Fruit fly (Drosophila melanogaster) whole organism, embryonic: ENCODE measurements around the gene Rbm13.

Source experiments
- CG11085 ChIP-seq: fragments of 200-800 bp; sonication (Bioruptor generic); IDR thresholded peaks from 2 replicates; pipeline ENCODE4 v1.3.6; 2022; ENCODE audit warnings: missing biosample characterization, missing genetic modification characterization
- CG11560 ChIP-seq: fragments of 200-800 bp; sonication (Bioruptor generic); IDR thresholded peaks from 3 replicates; pipeline ENCODE4 v1.3.6; 2022; ENCODE audit warnings: missing biosample characterization, missing genetic modification characterization
- CG12071 ChIP-seq: fragments of 200-800 bp; sonication (Bioruptor generic); optimal IDR thresholded peaks from 3 replicates; lab custom pipeline; 2018; ENCODE audit warnings: missing biosample characterization, mild to moderate bottlenecking, missing genetic modification characterization
- CG12236 ChIP-seq: fragments of 200-800 bp; sonication (Bioruptor generic); optimal IDR thresholded peaks from 2 replicates; lab custom pipeline; 2016; ENCODE audit warnings: missing biosample characterization, missing genetic modification characterization
- CG12299 ChIP-seq: fragments of 200-800 bp; sonication (Bioruptor generic); optimal IDR thresholded peaks from 2 replicates; lab custom pipeline; 2018; ENCODE audit warnings: missing biosample characterization, mild to moderate bottlenecking, missing genetic modification characterization
- CG12659 ChIP-seq: fragments of 200-800 bp; sonication (Bioruptor generic); optimal IDR thresholded peaks from 3 replicates; lab custom pipeline; 2017; ENCODE audit warnings: mild to moderate bottlenecking, missing biosample characterization, missing genetic modification reagents, missing genetic modification characterization
- CG13287 ChIP-seq: fragments of 200-800 bp; sonication (Bioruptor generic); IDR thresholded peaks from 2 replicates; pipeline ENCODE4 v1.3.6; 2022; ENCODE audit warnings: missing biosample characterization, missing genetic modification characterization; ENCODE audit not compliant: partially characterized antibody
- CG13894 ChIP-seq: fragments of 200-800 bp; sonication (Bioruptor generic); optimal IDR thresholded peaks from 3 replicates; lab custom pipeline; 2018; ENCODE audit warnings: missing biosample characterization, mild to moderate bottlenecking, missing genetic modification characterization, moderate library complexity
- CG14441 ChIP-seq: fragments of 200-800 bp; sonication (Bioruptor generic); IDR thresholded peaks from 2 replicates; pipeline ENCODE4 v1.3.6; 2022; ENCODE audit warnings: missing biosample characterization, missing genetic modification characterization
- CG17912 ChIP-seq: fragments of 200-800 bp; sonication (Bioruptor generic); optimal IDR thresholded peaks from 2 replicates; lab custom pipeline; 2018; ENCODE audit warnings: missing biosample characterization, mild to moderate bottlenecking, missing genetic modification characterization
- CG2120 ChIP-seq: fragments of 200-800 bp; sonication (Bioruptor generic); optimal IDR thresholded peaks from 3 replicates; lab custom pipeline; 2016; ENCODE audit warnings: missing biosample characterization, missing genetic modification characterization
- CG2129 ChIP-seq: fragments of 200-800 bp; sonication (Bioruptor generic); IDR thresholded peaks from 2 replicates; pipeline ENCODE4 v1.3.6; 2022; ENCODE audit warnings: missing biosample characterization, missing genetic modification characterization; ENCODE audit not compliant: partially characterized antibody
- CG32532 ChIP-seq: fragments of 200-800 bp; sonication (Bioruptor generic); IDR thresholded peaks from 2 replicates; pipeline ENCODE4 v1.3.6; 2022; ENCODE audit warnings: missing biosample characterization, missing genetic modification characterization
- CG33213 ChIP-seq: fragments of 200-800 bp; sonication (Bioruptor generic); optimal IDR thresholded peaks from 3 replicates; lab custom pipeline; 2016; ENCODE audit warnings: missing biosample characterization, missing genetic modification characterization
- CG34224 ChIP-seq: fragments of 200-800 bp; sonication (Bioruptor generic); IDR thresholded peaks from 3 replicates; pipeline ENCODE4 v1.3.6; 2022; ENCODE audit warnings: missing biosample characterization, missing genetic modification characterization; ENCODE audit not compliant: partially characterized antibody
- CG3847 ChIP-seq: fragments of 200-800 bp; sonication (Bioruptor generic); IDR thresholded peaks from 2 replicates; pipeline ENCODE4 v1.3.6; 2022; ENCODE audit warnings: missing biosample characterization, missing genetic modification characterization
- CG7839 ChIP-seq: fragments of 200-800 bp; sonication (Bioruptor generic); optimal IDR thresholded peaks from 3 replicates; lab custom pipeline; 2018; ENCODE audit warnings: missing biosample characterization, mild to moderate bottlenecking, missing genetic modification characterization, moderate library complexity
- CG8281 ChIP-seq: fragments of 200-800 bp; sonication (Bioruptor generic); optimal IDR thresholded peaks from 2 replicates; lab custom pipeline; 2018; ENCODE audit warnings: missing biosample characterization, mild to moderate bottlenecking, missing genetic modification characterization, moderate library complexity
- Elba2 ChIP-seq: fragments of 200-800 bp; sonication (Bioruptor generic); optimal IDR thresholded peaks from 3 replicates; lab custom pipeline; 2016; ENCODE audit warnings: missing biosample characterization, missing genetic modification characterization
- Gsc ChIP-seq: fragments of 200-800 bp; sonication (Bioruptor generic); IDR thresholded peaks from 2 replicates; pipeline ENCODE4 v1.3.6; 2022; ENCODE audit warnings: missing biosample characterization, missing genetic modification characterization
- H15 ChIP-seq: fragments of 200-800 bp; sonication (Bioruptor generic); IDR thresholded peaks from 3 replicates; pipeline ENCODE4 v1.3.6; 2022; ENCODE audit warnings: missing biosample characterization, missing genetic modification characterization
- HmgZ ChIP-seq: fragments of 200-800 bp; sonication (Bioruptor generic); optimal IDR thresholded peaks from 2 replicates; lab custom pipeline; 2018; ENCODE audit warnings: missing biosample characterization, mild to moderate bottlenecking, missing genetic modification characterization
- Lpt ChIP-seq: fragments of >200 bp; optimal IDR thresholded peaks from 2 replicates; lab custom pipeline; 2018; ENCODE audit warnings: missing biosample characterization, missing genetic modification characterization
- MTF-1 ChIP-seq: fragments of 200-800 bp; sonication (Bioruptor generic); optimal IDR thresholded peaks from 2 replicates; lab custom pipeline; 2018; ENCODE audit warnings: missing biosample characterization, mild to moderate bottlenecking, missing genetic modification characterization, borderline replicate concordance
- NFAT ChIP-seq: fragments of 200-800 bp; sonication (Bioruptor generic); IDR thresholded peaks from 2 replicates; pipeline ENCODE4 v1.3.6; 2022; ENCODE audit warnings: missing biosample characterization, missing genetic modification characterization
- Pdp1 ChIP-seq, 2 experiments: fragments of 200-800 bp; sonication (Bioruptor generic); optimal IDR thresholded peaks; 3 replicates each; lab custom pipeline; 2016; ENCODE audit warnings: missing biosample characterization in 2 of 2, missing genetic modification characterization in 2 of 2, mild to moderate bottlenecking in 1 of 2, moderate library complexity in 1 of 2
- Taf1 ChIP-seq: fragments of 200-800 bp; sonication (Bioruptor generic); IDR thresholded peaks from 2 replicates; pipeline ENCODE4 v1.3.6; 2022; ENCODE audit warnings: missing biosample characterization, missing genetic modification characterization
- al ChIP-seq: fragments of 200-800 bp; sonication (Bioruptor generic); IDR thresholded peaks from 2 replicates; pipeline ENCODE4 v1.3.6; 2022; ENCODE audit warnings: missing biosample characterization, missing genetic modification characterization
- amos ChIP-seq: fragments of 200-800 bp; sonication (Bioruptor generic); IDR thresholded peaks from 2 replicates; pipeline ENCODE4 v1.3.6; 2022; ENCODE audit warnings: missing biosample characterization, missing genetic modification characterization; ENCODE audit not compliant: partially characterized antibody
- ash1 ChIP-seq: fragments of 200-800 bp; sonication (Bioruptor generic); optimal IDR thresholded peaks from 2 replicates; lab custom pipeline; 2018; ENCODE audit warnings: missing biosample characterization, mild to moderate bottlenecking, missing genetic modification characterization
- az2 ChIP-seq: fragments of 200-800 bp; sonication (Bioruptor generic); optimal IDR thresholded peaks from 3 replicates; lab custom pipeline; 2016; ENCODE audit warnings: missing biosample characterization, missing genetic modification characterization
- btn ChIP-seq: fragments of 200-800 bp; sonication (Bioruptor generic); optimal IDR thresholded peaks from 2 replicates; lab custom pipeline; 2016; ENCODE audit warnings: missing biosample characterization, missing genetic modification characterization
- chm ChIP-seq: fragments of 200-800 bp; sonication (Bioruptor generic); IDR thresholded peaks from 2 replicates; pipeline ENCODE4 v1.3.6; 2022; ENCODE audit warnings: missing biosample characterization, missing genetic modification characterization
- klu ChIP-seq: fragments of 200-800 bp; sonication (Bioruptor generic); IDR thresholded peaks from 2 replicates; pipeline ENCODE4 v1.3.6; 2022; ENCODE audit warnings: missing biosample characterization, missing genetic modification characterization
- lab ChIP-seq: fragments of 200-800 bp; sonication (Bioruptor generic); optimal IDR thresholded peaks from 3 replicates; lab custom pipeline; 2017; ENCODE audit warnings: missing biosample characterization, missing genetic modification characterization, mild to moderate bottlenecking, moderate library complexity, missing genetic modification reagents
- lola ChIP-seq, 3 experiments: fragments of >200 bp in 2 of 3; fragments of 200-800 bp in 1 of 3; sonication (Bioruptor generic) in 1 of 3; optimal IDR thresholded peaks; 2 replicates each; lab custom pipeline; 2017 to 2019; ENCODE audit warnings: missing biosample characterization in 3 of 3, missing genetic modification characterization in 3 of 3, mild to moderate bottlenecking in 1 of 3, moderate library complexity in 1 of 3
- maf-S ChIP-seq: fragments of 200-800 bp; sonication (Bioruptor generic); optimal IDR thresholded peaks from 2 replicates; lab custom pipeline; 2016; ENCODE audit warnings: missing biosample characterization, missing genetic modification characterization
- pb ChIP-seq: fragments of 200-800 bp; sonication (Bioruptor generic); optimal IDR thresholded peaks from 3 replicates; lab custom pipeline; 2016; ENCODE audit warnings: missing biosample characterization, missing genetic modification characterization
- row ChIP-seq: fragments of 200-800 bp; sonication (Bioruptor generic); IDR thresholded peaks from 3 replicates; pipeline ENCODE4 v1.3.6; 2022; ENCODE audit warnings: missing biosample characterization, missing genetic modification characterization
- sna ChIP-seq: fragments of 200-800 bp; sonication (Bioruptor generic); IDR thresholded peaks from 2 replicates; pipeline ENCODE4 v1.3.6; 2022; ENCODE audit warnings: missing biosample characterization, missing genetic modification characterization; ENCODE audit not compliant: partially characterized antibody
- tgo ChIP-seq: fragments of 200-800 bp; sonication (Bioruptor generic); IDR thresholded peaks from 3 replicates; pipeline ENCODE4 v1.3.6; 2022; ENCODE audit warnings: missing biosample characterization, missing genetic modification characterization
- vvl ChIP-seq: fragments of 200-800 bp; sonication (Bioruptor generic); IDR thresholded peaks from 2 replicates; pipeline ENCODE4 v1.3.6; 2022; ENCODE audit warnings: missing biosample characterization, missing genetic modification characterization

Rbm13 gene

DNA sequence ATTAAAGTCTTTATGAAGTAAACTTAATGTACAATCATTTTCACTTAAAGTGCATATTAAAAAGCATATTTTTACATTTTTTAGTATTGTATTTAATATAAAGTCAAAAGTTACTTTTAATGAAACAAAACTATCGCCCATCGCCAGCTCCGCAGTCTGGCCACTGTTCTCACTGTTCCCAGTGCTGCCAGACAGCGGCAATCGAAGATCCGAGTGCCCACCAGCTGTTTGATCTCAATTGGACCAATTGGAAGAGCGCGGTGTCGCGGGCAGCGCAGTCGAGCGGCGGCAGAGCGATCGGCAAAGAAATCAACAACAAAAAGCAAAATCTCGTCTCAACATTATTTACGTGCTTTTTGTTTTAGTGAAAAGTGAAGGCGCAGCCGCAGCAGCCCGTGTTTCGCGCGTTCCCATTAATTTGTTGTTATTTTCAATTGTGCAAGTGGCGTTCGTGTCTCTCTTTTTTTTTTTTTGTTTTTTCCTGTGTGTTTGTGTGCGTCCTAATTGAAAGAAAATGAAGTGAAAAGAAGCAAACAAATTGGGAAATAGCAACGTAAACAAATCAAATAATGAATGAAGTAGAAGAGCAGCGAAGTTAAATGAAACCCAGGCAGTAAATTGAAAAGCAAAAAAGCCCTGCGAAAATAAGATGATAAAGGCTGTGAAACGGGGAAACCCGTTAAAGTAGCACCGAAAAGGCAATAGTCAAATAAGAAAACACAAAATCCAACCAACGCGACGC is 5.5 kb downstream of the Rbm13 start, which contains the start of gene rdgA (continued):
- TF ChIP-seq vvl (GFP tag; lab: Robert Waterston, UW), result peak; percentile 46; the same call in 1 of the 2 replicates
- TF ChIP-seq az2, result peak; percentile 7
- TF ChIP-seq CG34224 (GFP tag; lab: Robert Waterston, UW), result peak; percentile 44; the same call in 2 of the 3 replicates
- peak; percentile 88 for TF ChIP-seq CG3847 (GFP tag; lab: Robert Waterston, UW)
- TF ChIP-seq CG17912 (GFP tag; lab: Kevin White, UChicago), result no peak
- no peak for TF ChIP-seq CG12071 (GFP tag; lab: Kevin White, UChicago)
- TF ChIP-seq sna, result peak; percentile 32
- no peak for TF ChIP-seq pb (GFP tag; lab: Kevin White, UChicago)
- TF ChIP-seq klu (GFP tag; lab: Robert Waterston, UW), result peak; percentile 47; the same call in 1 of the 2 replicates
- TF ChIP-seq CG14441 (GFP tag; lab: Robert Waterston, UW), result peak; percentile 59
- 0 out of 2 replicates have a peak, but pooled peaks have one; percentile 12 for TF ChIP-seq Taf1 (GFP tag; lab: Robert Waterston, UW)
- TF ChIP-seq CG11560 (tag; lab: Robert Waterston, UW), result no peak
- peak; percentile 15; the same call in 1 of the 2 replicates for TF ChIP-seq CG2129 (GFP tag; lab: Robert Waterston, UW)
- no peak for TF ChIP-seq CG12659
- no peak for TF ChIP-seq maf-S (GFP tag; lab: Kevin White, UChicago)
- TF ChIP-seq Pdp1 (GFP tag; optimal IDR thresholded peaks at IDR 0.05; lab: Kevin White, UChicago), result peak; percentile 1 to 16
- no peak for TF ChIP-seq lola (GFP tag; optimal IDR thresholded peaks at IDR 0.05; lab: Kevin White, UChicago)
- TF ChIP-seq btn (GFP tag; lab: Kevin White, UChicago), result no peak
- no peak for TF ChIP-seq Gsc (GFP tag; lab: Robert Waterston, UW)
- no peak for TF ChIP-seq lab (GFP tag; lab: Kevin White, UChicago)
- TF ChIP-seq Lpt (GFP tag; lab: Kevin White, UChicago), result no peak
- TF ChIP-seq CG11085 (GFP tag; lab: Robert Waterston, UW), result peak; percentile 50; the same call in 1 of the 2 replicates
- no peak; the same call in 1 of the 2 replicates for TF ChIP-seq chm (GFP tag; lab: Robert Waterston, UW)
- TF ChIP-seq NFAT, result no peak; the same call in 1 of the 2 replicates
- no peak for TF ChIP-seq HmgZ (tag; lab: Kevin White, UChicago)
- peak; percentile 71 for TF ChIP-seq amos (GFP tag; lab: Robert Waterston, UW)
- peak; percentile 31; the same call in 1 of the 3 replicates for TF ChIP-seq tgo (GFP tag; lab: Robert Waterston, UW)
- no peak for TF ChIP-seq ash1 (GFP tag; lab: Kevin White, UChicago)
- TF ChIP-seq CG7839 (tag; lab: Kevin White, UChicago), result no peak
- no peak for TF ChIP-seq CG12236 (GFP tag; lab: Kevin White, UChicago)
- TF ChIP-seq CG12299 (tag; lab: Kevin White, UChicago), result no peak
- TF ChIP-seq row (GFP tag; lab: Robert Waterston, UW), result peak; percentile 88
- peak; percentile 2 for TF ChIP-seq CG13894 (tag; lab: Kevin White, UChicago)
- TF ChIP-seq Elba2 (GFP tag; lab: Kevin White, UChicago), result peak; percentile 39
- TF ChIP-seq H15, result peak; percentile 19; the same call in 1 of the 3 replicates
- peak; percentile 52 for TF ChIP-seq CG13287 (GFP tag; lab: Robert Waterston, UW)
- peak; percentile 77 for TF ChIP-seq CG32532
- peak; percentile 35 for TF ChIP-seq al (GFP tag; lab: Robert Waterston, UW)
- TF ChIP-seq MTF-1, result no peak
- no peak for TF ChIP-seq CG33213 (GFP tag; lab: Kevin White, UChicago)
- peak; percentile 46 for TF ChIP-seq CG2120 (GFP tag; lab: Kevin White, UChicago)
- TF ChIP-seq CG8281 (tag; lab: Kevin White, UChicago), result no peak
